Worm (Caenorhabditis elegans): ENCODE results near the gene irld-47.

Gene irld-47

ce11 chrII:7822454-7822853, at the start of gene irld-47:
TSS of gene irld-47 (minus strand) at chrII:7822554.
- no peak for TF ChIP-seq flt-1 (GFP tag; IDR thresholded peaks at IDR 0.05)
- TF ChIP-seq hmg-4 (GFP tag; optimal IDR thresholded peaks at IDR 0.05) = no peak
- TF ChIP-seq tra-4 (tag; optimal IDR thresholded peaks at IDR 0.05) = no peak
- TF ChIP-seq ama-1 (optimal IDR thresholded peaks at IDR 0.05) = no peak
- TF ChIP-seq B0310.2 (tag; optimal IDR thresholded peaks at IDR 0.05) = no peak
- no peak for TF ChIP-seq hmbx-1 (tag; optimal IDR thresholded peaks at IDR 0.05)
- no peak for TF ChIP-seq hnd-1 (tag; optimal IDR thresholded peaks at IDR 0.05)
- TF ChIP-seq tbx-37 (GFP tag; conservative IDR thresholded peaks at IDR 0.05) = no peak
- no peak for TF ChIP-seq aly-1 (tag; optimal IDR thresholded peaks at IDR 0.05)
- TF ChIP-seq tbx-11 (GFP tag; IDR thresholded peaks at IDR 0.05) = no peak
- no peak for TF ChIP-seq F13C5.2 (tag; optimal IDR thresholded peaks at IDR 0.05)
- TF ChIP-seq sea-1 (GFP tag; conservative IDR thresholded peaks at IDR 0.05) = no peak
- TF ChIP-seq ceh-13 (GFP tag; optimal IDR thresholded peaks at IDR 0.05) = no peak
- TF ChIP-seq scrt-1 (GFP tag; IDR thresholded peaks at IDR 0.05) = no peak
- no peak for TF ChIP-seq ets-7 (tag; optimal IDR thresholded peaks at IDR 0.05)
- no peak for TF ChIP-seq ceh-36 (tag; optimal IDR thresholded peaks at IDR 0.05)
- TF ChIP-seq pes-1 (GFP tag; IDR thresholded peaks at IDR 0.05) = no peak

DNA sequence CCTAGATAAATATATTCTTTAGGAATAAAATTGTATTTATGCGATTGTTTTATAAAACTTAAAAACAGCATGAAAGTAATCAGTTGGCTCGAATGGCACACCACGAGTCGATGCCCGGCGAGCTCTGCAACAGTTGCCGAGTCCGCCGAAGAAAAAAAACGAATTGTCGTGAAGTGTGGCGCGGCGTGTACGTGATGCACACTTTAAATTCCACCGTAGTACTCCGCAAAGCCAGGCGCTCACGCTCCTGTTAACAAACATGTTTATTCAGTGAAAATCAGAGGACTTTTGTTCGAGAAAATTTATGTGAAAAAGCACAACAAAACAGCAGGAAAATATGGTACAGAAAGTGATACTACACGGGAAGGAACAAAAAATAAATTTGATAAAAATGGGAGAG, 48.3 kb upstream of the irld-47 start:
- TF ChIP-seq hmbx-1 (tag; optimal IDR thresholded peaks at IDR 0.05) (no peak), F13C5.2 (tag; optimal IDR thresholded peaks at IDR 0.05) (no peak), hnd-1 (tag; optimal IDR thresholded peaks at IDR 0.05) (no peak), flt-1 (GFP tag; IDR thresholded peaks at IDR 0.05) (no peak), ceh-36 (tag; optimal IDR thresholded peaks at IDR 0.05) (no peak), scrt-1 (GFP tag; IDR thresholded peaks at IDR 0.05) (no peak), ceh-13 (GFP tag; optimal IDR thresholded peaks at IDR 0.05) (no peak), ets-7 (tag; optimal IDR thresholded peaks at IDR 0.05) (no peak), B0310.2 (tag; optimal IDR thresholded peaks at IDR 0.05) (no peak), tbx-37 (GFP tag; conservative IDR thresholded peaks at IDR 0.05) (no peak)

- TF ChIP-seq ama-1 (optimal IDR thresholded peaks at IDR 0.05) (no peak), ceh-13 (GFP tag; optimal IDR thresholded peaks at IDR 0.05) (no peak), sea-1 (GFP tag; conservative IDR thresholded peaks at IDR 0.05) (no peak), hmg-4 (GFP tag; optimal IDR thresholded peaks at IDR 0.05) (no peak), F13C5.2 (tag; optimal IDR thresholded peaks at IDR 0.05) (no peak), tra-4 (tag; optimal IDR thresholded peaks at IDR 0.05) (no peak), B0310.2 (tag; optimal IDR thresholded peaks at IDR 0.05) (no peak)
Observed at ce11 chrII:7870062-7870461, 47.7 kb upstream of the irld-47 start, which contains the start of gene ztf-17. TSS of gene ztf-17 (minus strand) at chrII:7870162.

DNA sequence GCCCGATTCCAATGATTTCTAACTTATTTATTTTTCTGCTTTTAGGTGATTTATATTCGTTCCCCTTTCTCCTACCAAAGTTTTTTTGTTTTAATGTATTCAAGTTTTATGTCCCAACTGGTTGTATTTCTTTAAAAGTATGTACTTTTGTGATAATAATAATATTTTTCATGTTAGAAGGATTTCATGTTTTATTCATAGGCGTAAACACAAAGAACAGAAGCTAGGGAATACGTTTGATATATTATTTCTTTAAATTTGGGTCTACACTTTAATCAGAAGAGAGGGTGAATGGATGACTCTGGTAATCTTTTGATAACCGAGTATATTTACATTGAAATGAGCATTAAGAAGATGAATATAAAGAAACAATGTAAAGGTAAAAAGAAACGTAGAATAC, 43.7 kb upstream of the irld-47 start:
- TF ChIP-seq tra-4 (tag; optimal IDR thresholded peaks at IDR 0.05) = no peak

DNA sequence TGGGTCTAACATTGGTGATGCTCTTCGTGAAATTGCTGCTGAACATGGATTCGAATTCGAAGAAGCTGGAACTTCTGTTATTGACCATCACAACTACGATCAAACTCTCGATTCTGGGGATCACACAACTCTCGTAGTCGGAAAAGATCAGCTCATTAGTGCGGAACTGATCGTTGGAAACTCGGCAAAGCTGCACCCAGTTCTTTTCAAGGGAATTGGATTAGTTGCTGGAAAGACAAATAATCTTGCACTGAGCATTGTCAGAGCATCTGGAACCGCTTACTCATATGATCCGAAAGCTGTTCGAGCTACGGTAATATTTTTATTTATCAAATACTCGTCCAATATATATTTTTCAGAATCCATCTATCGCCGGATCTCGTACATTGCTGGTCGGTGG, 42.5 kb upstream of the irld-47 start:
- no peak for TF ChIP-seq tra-4 (tag; optimal IDR thresholded peaks at IDR 0.05)
- no peak for TF ChIP-seq scrt-1 (GFP tag; IDR thresholded peaks at IDR 0.05)
- no peak for TF ChIP-seq ceh-36 (tag; optimal IDR thresholded peaks at IDR 0.05)
- no peak for TF ChIP-seq pes-1 (GFP tag; IDR thresholded peaks at IDR 0.05)
- TF ChIP-seq aly-1 (tag; optimal IDR thresholded peaks at IDR 0.05) = no peak
- no peak for TF ChIP-seq ets-7 (tag; optimal IDR thresholded peaks at IDR 0.05)
- TF ChIP-seq ama-1 (optimal IDR thresholded peaks at IDR 0.05) = no peak
- no peak for TF ChIP-seq sea-1 (GFP tag; conservative IDR thresholded peaks at IDR 0.05)

DNA sequence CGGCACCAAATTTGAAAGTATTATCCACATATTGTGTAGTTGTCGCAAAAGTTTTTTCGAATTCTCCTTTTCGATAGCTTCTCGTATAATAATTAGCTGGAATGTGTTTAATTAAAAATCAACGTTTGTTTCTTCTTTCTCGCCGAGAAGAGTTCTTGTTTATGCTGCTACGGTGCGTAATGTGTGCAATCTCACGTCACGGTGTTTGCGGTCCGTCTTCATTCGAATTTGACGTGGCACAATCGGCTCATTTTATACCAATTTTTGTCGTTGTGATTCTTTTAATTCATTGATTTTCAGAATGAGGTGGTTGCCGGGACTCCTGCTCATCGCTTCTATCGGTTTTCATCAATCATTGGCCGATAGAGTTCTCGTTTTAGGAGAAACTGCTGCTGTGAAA, 41.9 kb upstream of the irld-47 start, which contains the start of gene ostb-1:
Gene ostb-1 (plus strand): TSS at position 301 of the 400 bp plus-strand sequence.
- TF ChIP-seq flt-1 (GFP tag; IDR thresholded peaks at IDR 0.05) = no peak
- TF ChIP-seq ets-7 (tag; optimal IDR thresholded peaks at IDR 0.05) = no peak
- TF ChIP-seq aly-1 (tag; optimal IDR thresholded peaks at IDR 0.05) = no peak
- no peak for TF ChIP-seq hmbx-1 (tag; optimal IDR thresholded peaks at IDR 0.05)
- no peak for TF ChIP-seq hnd-1 (tag; optimal IDR thresholded peaks at IDR 0.05)
- TF ChIP-seq F13C5.2 (tag; optimal IDR thresholded peaks at IDR 0.05) = no peak
- no peak for TF ChIP-seq sea-1 (GFP tag; conservative IDR thresholded peaks at IDR 0.05)
- TF ChIP-seq scrt-1 (GFP tag; IDR thresholded peaks at IDR 0.05) = no peak
- no peak for TF ChIP-seq ceh-13 (GFP tag; optimal IDR thresholded peaks at IDR 0.05)
- TF ChIP-seq pes-1 (GFP tag; IDR thresholded peaks at IDR 0.05) = no peak
- no peak for TF ChIP-seq tra-4 (tag; optimal IDR thresholded peaks at IDR 0.05)
- no peak for TF ChIP-seq ceh-36 (tag; optimal IDR thresholded peaks at IDR 0.05)
- no peak for TF ChIP-seq hmg-4 (GFP tag; optimal IDR thresholded peaks at IDR 0.05)
- no peak for TF ChIP-seq tbx-11 (GFP tag; IDR thresholded peaks at IDR 0.05)
- TF ChIP-seq B0310.2 (tag; optimal IDR thresholded peaks at IDR 0.05) = no peak
- no peak for TF ChIP-seq tbx-37 (GFP tag; conservative IDR thresholded peaks at IDR 0.05)
- no peak for TF ChIP-seq ama-1 (optimal IDR thresholded peaks at IDR 0.05)

DNA sequence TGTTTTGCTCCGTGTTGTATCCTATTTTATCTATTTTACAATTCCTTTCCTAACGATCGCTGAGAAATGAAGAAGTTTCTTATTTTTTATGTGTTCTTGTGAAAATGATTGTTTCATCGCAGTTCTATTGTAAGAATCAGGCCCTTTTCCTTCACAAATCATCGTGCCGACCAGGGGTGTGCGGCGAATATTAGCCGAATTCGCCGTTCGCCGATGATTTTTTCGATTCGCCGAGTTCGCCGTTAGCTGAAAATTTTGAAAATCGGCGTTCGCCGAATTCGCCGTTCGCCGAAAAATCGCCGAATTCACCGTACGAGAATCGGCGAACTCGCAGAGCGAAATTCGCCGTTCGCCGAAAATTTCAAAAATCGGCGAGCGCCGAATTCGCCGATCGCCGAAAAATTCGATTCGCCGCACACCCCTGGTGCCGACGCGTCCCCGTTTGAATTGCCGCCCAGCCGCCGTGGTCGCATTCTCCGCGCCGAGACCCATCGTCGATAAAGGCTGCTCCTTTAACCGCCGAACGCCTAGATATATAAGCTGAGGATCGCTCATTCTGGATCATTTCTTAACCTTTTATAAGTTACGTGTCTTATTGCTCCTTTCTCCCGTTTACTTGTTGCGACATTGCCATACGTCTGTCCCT, 41.2 kb upstream of the irld-47 start:
- TF ChIP-seq ceh-13 (GFP tag; optimal IDR thresholded peaks at IDR 0.05) (no peak), pes-1 (GFP tag; IDR thresholded peaks at IDR 0.05) (peak; percentile 57; the same call in 1 of the 2 replicates)

DNA sequence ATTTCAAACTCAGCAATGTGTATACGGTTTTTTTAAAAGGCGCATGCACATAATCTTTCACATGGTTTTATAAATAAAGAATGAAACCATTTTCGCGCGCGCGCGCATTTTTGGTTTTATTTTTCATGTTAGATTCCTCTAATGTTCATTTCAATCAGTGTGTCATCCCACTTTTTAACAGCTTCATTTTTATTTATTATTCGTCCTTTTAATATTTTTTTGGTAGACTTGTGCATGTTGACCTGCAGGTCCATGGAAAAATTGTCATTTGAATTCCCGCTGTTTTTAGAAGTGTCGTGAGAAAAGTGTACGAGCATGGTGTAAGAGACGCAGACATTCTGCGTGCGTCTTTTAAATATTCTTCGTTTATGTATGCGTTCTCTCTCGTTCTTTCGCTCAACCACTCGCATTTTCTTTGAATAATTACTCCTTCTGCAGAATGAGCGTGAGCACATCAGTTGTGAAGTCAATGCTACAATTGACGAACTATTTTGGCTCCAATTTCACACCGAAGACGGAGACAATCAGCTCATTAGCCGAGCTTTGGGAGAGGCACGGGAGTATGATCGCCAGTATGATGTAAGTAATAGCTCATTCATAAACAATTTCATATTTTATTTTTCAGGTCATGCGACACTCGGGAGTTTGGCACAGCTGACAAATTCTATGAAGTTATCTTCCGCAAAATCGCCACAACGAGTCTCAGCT, 38.0 kb upstream of the irld-47 start, which contains the start of gene lin-5:
Gene lin-5 (plus strand): TSS at position 354 of the 708 bp plus-strand sequence.
- TF ChIP-seq ets-7 (tag; optimal IDR thresholded peaks at IDR 0.05) (no peak), F13C5.2 (tag; optimal IDR thresholded peaks at IDR 0.05) (peak; percentile 26)

All from whole organism, early embryonic.